Worm (Caenorhabditis elegans) whole organism, young adult: Measurements from ENCODE around the gene D1086.21.

ENCODE experiments used
- B0035.1 ChIP-seq: sonication (generic microtip); optimal IDR thresholded peaks from 2 replicates; lab custom pipeline; 2016; ENCODE audit warnings: missing genetic modification characterization, mild to moderate bottlenecking, missing compliant biosample characterization, missing genotype, missing genetic modification reagents
- B0261.1 ChIP-seq: sonication (generic microtip); optimal IDR thresholded peaks from 2 replicates; lab custom pipeline; 2016; ENCODE audit warnings: mild to moderate bottlenecking, missing genetic modification characterization, moderate library complexity, missing compliant biosample characterization
- C06A6.2 ChIP-seq: fragments of 200-800 bp; sonication (Bioruptor generic); conservative IDR thresholded peaks from 2 replicates; pipeline ENCODE4 v1.3.6; 2022; ENCODE audit warnings: missing genetic modification characterization, missing compliant biosample characterization
- C17E4.6 ChIP-seq: fragments of 200-800 bp; sonication (Bioruptor generic); IDR thresholded peaks from 2 replicates; pipeline ENCODE4 v1.3.6; 2022; ENCODE audit warnings: missing genetic modification reagents, missing genetic modification characterization, missing compliant biosample characterization
- F23B12.7 ChIP-seq: sonication (generic microtip); optimal IDR thresholded peaks from 2 replicates; lab custom pipeline; 2017; ENCODE audit warnings: missing genetic modification characterization, mild to moderate bottlenecking, missing compliant biosample characterization, antibody characterized with exemption, moderate library complexity; ENCODE audit not compliant: insufficient read depth
- F33H1.4 ChIP-seq: fragments of 200-800 bp; sonication (Bioruptor generic); IDR thresholded peaks from 2 replicates; pipeline ENCODE4 v1.3.6; 2022; ENCODE audit warnings: missing genetic modification reagents, missing genetic modification characterization, missing compliant biosample characterization
- F37B4.10 ChIP-seq: fragments of 200-800 bp; sonication (Bioruptor generic); IDR thresholded peaks from 2 replicates; pipeline ENCODE4 v1.3.6; 2022; ENCODE audit warnings: missing genetic modification characterization, missing compliant biosample characterization
- F49E8.2 ChIP-seq: sonication (generic microtip); optimal IDR thresholded peaks from 3 replicates; lab custom pipeline; 2017; ENCODE audit warnings: missing genetic modification characterization, mild to moderate bottlenecking, missing compliant biosample characterization, antibody characterized with exemption, moderate library complexity; ENCODE audit not compliant: insufficient read depth
- F55B11.4 ChIP-seq: sonication (generic microtip); optimal IDR thresholded peaks from 2 replicates; lab custom pipeline; 2016; ENCODE audit warnings: missing compliant biosample characterization, missing genetic modification characterization, borderline replicate concordance; ENCODE audit not compliant: insufficient read depth
- K11D2.4 ChIP-seq: fragments of 200-800 bp; sonication (Bioruptor generic); IDR thresholded peaks from 2 replicates; pipeline ENCODE4 v1.3.6; 2022; ENCODE audit warnings: missing genetic modification reagents, missing genetic modification characterization, missing compliant biosample characterization
- Y56A3A.18 ChIP-seq: fragments of 200-800 bp; sonication (Bioruptor generic); IDR thresholded peaks from 2 replicates; pipeline ENCODE4 v1.3.6; 2022; ENCODE audit warnings: missing genetic modification reagents, missing genetic modification characterization, missing compliant biosample characterization
- Y79H2A.3 ChIP-seq: fragments of 200-800 bp; sonication (Bioruptor generic); conservative IDR thresholded peaks from 2 replicates; pipeline ENCODE4 v1.3.6; 2022; ENCODE audit warnings: missing genetic modification reagents, missing genetic modification characterization, missing compliant biosample characterization
- aptf-2 ChIP-seq: fragments of 200-800 bp; sonication (Bioruptor generic); conservative IDR thresholded peaks from 2 replicates; pipeline ENCODE4 v1.3.6; 2022; ENCODE audit warnings: missing genetic modification reagents, missing genetic modification characterization, missing compliant biosample characterization
- aptf-3 ChIP-seq: fragments of 200-800 bp; sonication (Bioruptor generic); IDR thresholded peaks from 2 replicates; pipeline ENCODE4 v1.3.6; 2022; ENCODE audit warnings: missing genetic modification characterization, missing compliant biosample characterization
- atf-7 ChIP-seq: sonication (generic microtip); optimal IDR thresholded peaks from 2 replicates; lab custom pipeline; 2017; ENCODE audit warnings: mild to moderate bottlenecking, missing genetic modification characterization, missing compliant biosample characterization
- athp-1 ChIP-seq: sonication (generic microtip); optimal IDR thresholded peaks from 2 replicates; lab custom pipeline; 2017; ENCODE audit warnings: mild to moderate bottlenecking, missing genetic modification characterization, missing compliant biosample characterization
- attf-3 ChIP-seq: fragments of 200-800 bp; sonication (Bioruptor generic); conservative IDR thresholded peaks from 2 replicates; pipeline ENCODE4 v1.3.6; 2022; ENCODE audit warnings: missing genetic modification reagents, missing genetic modification characterization, missing compliant biosample characterization
- bed-2 ChIP-seq: fragments of 200-800 bp; sonication (Bioruptor generic); IDR thresholded peaks from 2 replicates; pipeline ENCODE4 v1.3.6; 2022; ENCODE audit warnings: missing genetic modification reagents, missing genetic modification characterization, missing compliant biosample characterization
- die-1 ChIP-seq: sonication (generic microtip); optimal IDR thresholded peaks from 2 replicates; lab custom pipeline; 2016; ENCODE audit warnings: missing genotype, mild to moderate bottlenecking, missing genetic modification characterization, missing compliant biosample characterization
- dpff-1 ChIP-seq: sonication (generic microtip); optimal IDR thresholded peaks from 2 replicates; lab custom pipeline; 2017; ENCODE audit warnings: mild to moderate bottlenecking, missing genetic modification characterization, missing compliant biosample characterization
- egl-18 ChIP-seq: fragments of 200-800 bp; sonication (Bioruptor generic); IDR thresholded peaks from 2 replicates; pipeline ENCODE4 v1.3.6; 2022; ENCODE audit warnings: missing genetic modification reagents, missing genetic modification characterization, missing compliant biosample characterization
- ekl-4 ChIP-seq: fragments of 200-800 bp; sonication (Bioruptor generic); IDR thresholded peaks from 2 replicates; pipeline ENCODE4 v1.3.6; 2022; ENCODE audit warnings: missing genetic modification reagents, missing genetic modification characterization, missing compliant biosample characterization
- ets-4 ChIP-seq: fragments of 200-800 bp; sonication (Bioruptor generic); optimal IDR thresholded peaks from 2 replicates; lab custom pipeline; 2018; ENCODE audit warnings: mild to moderate bottlenecking, missing genetic modification characterization, missing compliant biosample characterization
- fkh-3 ChIP-seq: sonication (generic microtip); optimal IDR thresholded peaks from 2 replicates; lab custom pipeline; 2016; ENCODE audit warnings: mild to moderate bottlenecking, missing genetic modification characterization, missing compliant biosample characterization
- him-1 ChIP-seq: sonication (generic microtip); optimal IDR thresholded peaks from 2 replicates; lab custom pipeline; 2016; ENCODE audit warnings: missing genotype, missing genetic modification reagents, missing genetic modification characterization, missing compliant biosample characterization
- hlh-12 ChIP-seq: sonication (generic microtip); optimal IDR thresholded peaks from 2 replicates; lab custom pipeline; 2016; ENCODE audit warnings: missing genetic modification characterization, missing compliant biosample characterization
- hmg-1.2 ChIP-seq: fragments of 200-800 bp; sonication (Bioruptor generic); IDR thresholded peaks from 2 replicates; pipeline ENCODE4 v1.3.6; 2022; ENCODE audit warnings: missing genetic modification reagents, missing genetic modification characterization, missing compliant biosample characterization
- hsf-1 ChIP-seq: fragments of 200-800 bp; sonication (Bioruptor generic); IDR thresholded peaks from 2 replicates; pipeline ENCODE4 v1.3.6; 2022; ENCODE audit warnings: missing genetic modification reagents, missing genetic modification characterization, missing compliant biosample characterization
- lag-1 ChIP-seq: fragments of 200-800 bp; sonication (Bioruptor generic); IDR thresholded peaks from 2 replicates; pipeline ENCODE4 v1.3.6; 2022; ENCODE audit warnings: missing genetic modification reagents, missing genetic modification characterization, missing compliant biosample characterization
- let-526 ChIP-seq: fragments of 200-800 bp; sonication (Bioruptor generic); IDR thresholded peaks from 2 replicates; pipeline ENCODE4 v1.3.6; 2022; ENCODE audit warnings: missing genetic modification reagents, missing genetic modification characterization, missing compliant biosample characterization
- lin-40 ChIP-seq: sonication (generic microtip); optimal IDR thresholded peaks from 2 replicates; lab custom pipeline; 2016; ENCODE audit warnings: missing genetic modification characterization, mild to moderate bottlenecking, missing compliant biosample characterization, missing genotype, missing genetic modification reagents
- lin-54 ChIP-seq: fragments of 200-800 bp; sonication (Bioruptor generic); optimal IDR thresholded peaks from 2 replicates; lab custom pipeline; 2018; ENCODE audit warnings: mild to moderate bottlenecking, missing genetic modification characterization, missing compliant biosample characterization
- lir-1 ChIP-seq: fragments of 200-800 bp; sonication (Bioruptor generic); conservative IDR thresholded peaks from 2 replicates; pipeline ENCODE4 v1.3.6; 2022; ENCODE audit warnings: missing genetic modification reagents, missing genetic modification characterization, missing compliant biosample characterization
- madf-10 ChIP-seq: sonication (generic microtip); optimal IDR thresholded peaks from 2 replicates; lab custom pipeline; 2016; ENCODE audit warnings: mild to moderate bottlenecking, missing genetic modification characterization, missing compliant biosample characterization
- mes-4 ChIP-seq: sonication (generic microtip); optimal IDR thresholded peaks from 2 replicates; lab custom pipeline; 2016; ENCODE audit warnings: missing genotype, missing genetic modification characterization, missing compliant biosample characterization
- nfya-2 ChIP-seq: fragments of 200-800 bp; sonication (Bioruptor generic); IDR thresholded peaks from 2 replicates; pipeline ENCODE4 v1.3.6; 2022; ENCODE audit warnings: missing genetic modification reagents, missing genetic modification characterization, missing compliant biosample characterization
- nhr-179 ChIP-seq: sonication (generic microtip); optimal IDR thresholded peaks from 2 replicates; lab custom pipeline; 2016; ENCODE audit warnings: mild to moderate bottlenecking, missing genetic modification characterization, missing compliant biosample characterization
- nhr-80 ChIP-seq: sonication (generic microtip); optimal IDR thresholded peaks from 2 replicates; lab custom pipeline; 2016; ENCODE audit warnings: missing genetic modification characterization, missing compliant biosample characterization
- pbrm-1 ChIP-seq: fragments of 200-800 bp; sonication (Bioruptor generic); IDR thresholded peaks from 2 replicates; pipeline ENCODE4 v1.3.6; 2022; ENCODE audit warnings: missing genetic modification reagents, missing genetic modification characterization, missing compliant biosample characterization
- pha-4 ChIP-seq: fragments of 150-350 bp; sonication (generic microtip); optimal IDR thresholded peaks from 2 replicates; lab custom pipeline; 2014; ENCODE audit warnings: missing biosample characterization, missing genetic modification reagents, missing genetic modification characterization
- rcor-1 ChIP-seq: fragments of 200-800 bp; sonication (Bioruptor generic); IDR thresholded peaks from 2 replicates; pipeline ENCODE4 v1.3.6; 2022; ENCODE audit warnings: missing genetic modification reagents, missing genetic modification characterization, missing compliant biosample characterization
- repo-1 ChIP-seq: sonication (generic microtip); optimal IDR thresholded peaks from 2 replicates; lab custom pipeline; 2017; ENCODE audit warnings: mild to moderate bottlenecking, missing genetic modification characterization, missing compliant biosample characterization
- sdz-38 ChIP-seq: sonication (generic microtip); optimal IDR thresholded peaks from 2 replicates; lab custom pipeline; 2016; ENCODE audit warnings: missing genotype, missing genetic modification characterization, missing compliant biosample characterization
- snpc-1.3 ChIP-seq: sonication (generic microtip); optimal IDR thresholded peaks from 2 replicates; lab custom pipeline; 2017; ENCODE audit warnings: missing genetic modification characterization, mild to moderate bottlenecking, missing compliant biosample characterization, antibody characterized with exemption, moderate library complexity, missing genotype, missing genetic modification reagents; ENCODE audit not compliant: insufficient read depth
- unc-130 ChIP-seq: sonication (generic microtip); optimal IDR thresholded peaks from 2 replicates; lab custom pipeline; 2016; ENCODE audit warnings: missing genetic modification reagents, missing genetic modification characterization, missing compliant biosample characterization
- unc-62 ChIP-seq: fragments of 150-350 bp; optimal IDR thresholded peaks from 2 replicates; lab custom pipeline; 2014; ENCODE audit warnings: missing biosample characterization, missing genetic modification reagents, missing genetic modification characterization
- ztf-28 ChIP-seq: fragments of 200-800 bp; sonication (Bioruptor generic); IDR thresholded peaks from 2 replicates; pipeline ENCODE4 v1.3.6; 2022; ENCODE audit warnings: missing genetic modification reagents, missing genetic modification characterization, missing compliant biosample characterization
- ztf-6 ChIP-seq: fragments of 200-800 bp; sonication (Bioruptor generic); IDR thresholded peaks from 2 replicates; pipeline ENCODE4 v1.3.6; 2022; ENCODE audit warnings: missing genetic modification reagents, missing genetic modification characterization, missing compliant biosample characterization

D1086.21 gene

DNA sequence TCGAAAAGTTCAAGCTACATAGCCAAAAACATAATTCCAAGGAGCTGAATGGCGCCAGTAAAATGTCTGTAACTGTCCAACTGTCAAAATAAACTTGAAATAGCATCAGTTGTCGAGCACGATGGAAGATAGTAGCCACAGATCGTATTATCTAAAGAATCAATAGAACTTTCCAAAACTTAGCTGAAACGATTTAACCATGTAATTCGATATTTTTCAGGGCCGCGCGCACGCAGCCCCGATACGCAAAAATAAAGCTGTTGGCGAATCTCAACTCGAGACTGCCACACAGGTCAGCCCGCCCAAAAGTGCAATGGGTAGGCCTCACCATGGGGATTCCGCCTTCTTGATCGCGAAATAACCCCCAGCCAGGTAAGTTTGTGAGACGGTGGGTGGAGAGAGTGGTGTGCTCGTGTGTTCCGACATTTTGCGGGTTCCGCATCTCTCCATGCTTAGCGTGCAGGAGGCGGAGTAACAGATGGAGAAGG is 36.2 kb upstream of the D1086.21 start (continued):
- TF ChIP-seq unc-130 (GFP tag; lab: Kevin White, UChicago) (peak; percentile 28), snpc-1.3 (peak; percentile 22), F33H1.4 (peak; percentile 66), athp-1 (tag; lab: Kevin White, UChicago) (no peak), B0035.1 (tag; lab: Kevin White, UChicago) (peak; percentile 38), F55B11.4 (tag; lab: Kevin White, UChicago) (no peak), C06A6.2 (GFP tag; lab: Robert Waterston, UW) (0 out of 2 replicates have a peak, but pooled peaks have one; percentile 20), him-1 (peak; percentile 94), aptf-3 (GFP tag; lab: Robert Waterston, UW) (0 out of 2 replicates have a peak, but pooled peaks have one; percentile 52), nfya-2 (GFP tag; lab: Robert Waterston, UW) (0 out of 2 replicates have a peak, but pooled peaks have one; percentile 17), ztf-28 (GFP tag; lab: Robert Waterston, UW) (peak; percentile 57; the same call in 1 of the 2 replicates), unc-62 (no peak), ekl-4 (GFP tag; lab: Robert Waterston, UW) (peak; percentile 92), nhr-179 (tag; lab: Kevin White, UChicago) (peak; percentile 55), K11D2.4 (GFP tag; lab: Robert Waterston, UW) (peak; percentile 52; the same call in 1 of the 2 replicates), bed-2 (GFP tag; lab: Robert Waterston, UW) (no peak), hlh-12 (no peak), Y56A3A.18 (GFP tag; lab: Robert Waterston, UW) (0 out of 2 replicates have a peak, but pooled peaks have one; percentile 78), Y79H2A.3 (GFP tag; lab: Robert Waterston, UW) (no peak), B0261.1 (peak; percentile 20), F49E8.2 (tag; lab: Kevin White, UChicago) (peak; percentile 8), die-1 (tag; lab: Kevin White, UChicago) (no peak), lag-1 (GFP tag; lab: Robert Waterston, UW) (no peak), F23B12.7 (tag; lab: Kevin White, UChicago) (peak; percentile 16), pha-4 (tag; lab: Kevin White, UChicago) (no peak), attf-3 (GFP tag; lab: Robert Waterston, UW) (no peak), dpff-1 (tag; lab: Kevin White, UChicago) (peak; percentile 75), lin-54 (peak; percentile 61), fkh-3 (no peak), egl-18 (GFP tag; lab: Robert Waterston, UW) (0 out of 2 replicates have a peak, but pooled peaks have one; percentile 45), hsf-1 (peak; percentile 74), ztf-6 (GFP tag; lab: Robert Waterston, UW) (0 out of 2 replicates have a peak, but pooled peaks have one; percentile 22), repo-1 (tag; lab: Kevin White, UChicago) (peak; percentile 91), C17E4.6 (GFP tag; lab: Robert Waterston, UW) (peak; percentile 74), nhr-80 (tag; lab: Kevin White, UChicago) (peak; percentile 34), lir-1 (GFP tag; lab: Robert Waterston, UW) (no peak), madf-10 (peak; percentile 67), sdz-38 (tag; lab: Kevin White, UChicago) (no peak), rcor-1 (GFP tag; lab: Robert Waterston, UW) (peak; percentile 89), atf-7 (tag; lab: Kevin White, UChicago) (peak; percentile 26), lin-40 (no peak), let-526 (0 out of 2 replicates have a peak, but pooled peaks have one; percentile 5), F37B4.10 (GFP tag; lab: Robert Waterston, UW) (no peak), aptf-2 (GFP tag; lab: Robert Waterston, UW) (peak; percentile 74; the same call in 1 of the 2 replicates), hmg-1.2 (GFP tag; lab: Robert Waterston, UW) (peak; percentile 97), ets-4 (GFP tag; lab: Kevin White, UChicago) (peak; percentile 43), pbrm-1 (GFP tag; lab: Robert Waterston, UW) (peak; percentile 94), mes-4 (tag; lab: Kevin White, UChicago) (peak; percentile 6)
